Worm (Caenorhabditis elegans) whole organism, mixed stage, embryonic: Measurements from ENCODE around the gene cal-1.

Experiments used
- ces-1 ChIP-seq: fragments of 150-350 bp; optimal IDR thresholded peaks from 2 replicates; lab custom pipeline; 2014; ENCODE audit warnings: missing biosample characterization, missing genetic modification reagents, missing genetic modification characterization
- elt-1 ChIP-seq: sonication (generic microtip); optimal IDR thresholded peaks from 2 replicates; lab custom pipeline; 2017; ENCODE audit warnings: missing genetic modification characterization, mild to moderate bottlenecking, missing compliant biosample characterization, antibody characterized with exemption, moderate library complexity, borderline replicate concordance; ENCODE audit not compliant: insufficient read depth
- mab-5 ChIP-seq: fragments of 150-350 bp; optimal IDR thresholded peaks from 2 replicates; lab custom pipeline; 2014; ENCODE audit warnings: missing biosample characterization, missing genetic modification characterization
- mep-1 ChIP-seq: fragments of 150-350 bp; optimal IDR thresholded peaks from 2 replicates; lab custom pipeline; 2017; ENCODE audit warnings: missing biosample characterization, missing genetic modification reagents, missing genetic modification characterization, inconsistent platforms
- nhr-12 ChIP-seq: fragments of 150-350 bp; optimal IDR thresholded peaks from 2 replicates; lab custom pipeline; 2014; ENCODE audit warnings: missing biosample characterization, missing genetic modification characterization
- nhr-237 ChIP-seq: fragments of 150-350 bp; optimal IDR thresholded peaks from 2 replicates; lab custom pipeline; 2014; ENCODE audit warnings: missing biosample characterization, missing genetic modification characterization
- pha-4 ChIP-seq: fragments of 150-350 bp; optimal IDR thresholded peaks from 2 replicates; lab custom pipeline; 2018; ENCODE audit warnings: missing biosample characterization, missing genetic modification reagents, missing genetic modification characterization
- snpc-4 ChIP-seq: fragments of 150-350 bp; optimal IDR thresholded peaks from 2 replicates; lab custom pipeline; 2014; ENCODE audit warnings: missing biosample characterization, missing genetic modification characterization
- sptf-1 ChIP-seq: sonication (generic microtip); optimal IDR thresholded peaks from 2 replicates; lab custom pipeline; 2017; ENCODE audit warnings: mild to moderate bottlenecking, missing genetic modification characterization, moderate library complexity, missing compliant biosample characterization
- unc-39 ChIP-seq: fragments of 150-350 bp; optimal IDR thresholded peaks from 2 replicates; lab custom pipeline; 2014; ENCODE audit warnings: missing biosample characterization, missing genetic modification characterization
- unc-62 ChIP-seq: fragments of 150-350 bp; optimal IDR thresholded peaks from 2 replicates; lab custom pipeline; 2014; ENCODE audit warnings: missing biosample characterization, missing genetic modification reagents, missing genetic modification characterization

DNA sequence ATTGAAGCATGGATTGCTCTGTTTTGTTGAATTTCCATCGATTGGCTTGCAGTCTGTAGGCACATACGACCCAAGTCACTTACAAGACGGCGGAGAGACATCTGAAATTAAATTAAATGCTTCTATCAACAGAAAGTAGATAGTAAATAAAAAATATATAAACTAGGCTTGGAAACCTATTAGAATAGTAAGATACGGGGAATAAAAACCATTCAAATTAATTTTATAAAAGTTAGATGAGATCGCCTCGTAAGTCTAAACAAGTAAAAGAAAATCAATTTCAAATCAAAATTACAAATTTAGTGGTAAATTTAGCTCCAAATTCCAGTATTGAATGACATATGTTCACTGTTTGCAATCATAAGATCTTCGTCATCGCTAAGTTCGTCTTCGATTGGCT lies 22.5 kb downstream of the cal-1 start, which contains the start of gene mrps-11:
- no peak for TF ChIP-seq mab-5 (tag; lab: Kevin White, UChicago)
- no peak for TF ChIP-seq sptf-1 (tag; lab: Kevin White, UChicago)
- no peak for TF ChIP-seq nhr-237
- TF ChIP-seq pha-4 (tag; lab: Kevin White, UChicago), result no peak
- no peak for TF ChIP-seq unc-39 (tag; lab: Kevin White, UChicago)
- TF ChIP-seq snpc-4, result no peak
- TF ChIP-seq nhr-12 (tag; lab: Kevin White, UChicago), result no peak
- TF ChIP-seq ces-1 (GFP tag; lab: Kevin White, UChicago), result no peak
- TF ChIP-seq elt-1 (tag; lab: Kevin White, UChicago), result no peak
- TF ChIP-seq mep-1, result no peak
- no peak for TF ChIP-seq unc-62 (GFP tag; lab: Kevin White, UChicago)
